Worm (Caenorhabditis elegans) whole organism, early embryonic: ENCODE results near the gene C16B8.4.

Experiments
- B0310.2 ChIP-seq: sonication (generic microtip); optimal IDR thresholded peaks from 2 replicates; lab custom pipeline; 2016; ENCODE audit warnings: mild to moderate bottlenecking, missing genetic modification characterization, missing compliant biosample characterization
- aly-1 ChIP-seq: sonication (generic microtip); optimal IDR thresholded peaks from 2 replicates; lab custom pipeline; 2016; ENCODE audit warnings: missing genetic modification characterization, missing compliant biosample characterization
- ama-1 ChIP-seq: fragments of 150-350 bp; optimal IDR thresholded peaks from 2 replicates; lab custom pipeline; 2014
- ceh-13 ChIP-seq: fragments of 200-800 bp; sonication (Bioruptor generic); optimal IDR thresholded peaks from 2 replicates; lab custom pipeline; 2018; ENCODE audit warnings: mild to moderate bottlenecking, missing genetic modification characterization, missing compliant biosample characterization
- ets-7 ChIP-seq: sonication (generic microtip); optimal IDR thresholded peaks from 2 replicates; lab custom pipeline; 2016; ENCODE audit warnings: missing genotype, missing genetic modification characterization, missing compliant biosample characterization
- flt-1 ChIP-seq: fragments of 200-800 bp; sonication (Bioruptor generic); IDR thresholded peaks from 2 replicates; pipeline ENCODE4 v1.3.6; 2022; ENCODE audit warnings: missing genetic modification characterization, missing compliant biosample characterization
- pes-1 ChIP-seq: fragments of 200-800 bp; sonication (Bioruptor generic); IDR thresholded peaks from 2 replicates; pipeline ENCODE4 v1.3.6; 2022; ENCODE audit warnings: missing genetic modification reagents, missing genetic modification characterization, missing compliant biosample characterization
- scrt-1 ChIP-seq: fragments of 200-800 bp; sonication (Bioruptor generic); IDR thresholded peaks from 2 replicates; pipeline ENCODE4 v1.3.6; 2022; ENCODE audit warnings: missing genetic modification characterization, missing compliant biosample characterization
- sea-1 ChIP-seq: fragments of 200-800 bp; sonication (Bioruptor generic); conservative IDR thresholded peaks from 2 replicates; pipeline ENCODE4 v1.3.6; 2022; ENCODE audit warnings: missing genetic modification characterization, missing compliant biosample characterization
- tra-4 ChIP-seq: sonication (generic microtip); optimal IDR thresholded peaks from 2 replicates; lab custom pipeline; 2017; ENCODE audit warnings: missing genetic modification characterization, missing compliant biosample characterization

- TF ChIP-seq ama-1 (lab: Kevin White, UChicago) (no peak), tra-4 (tag; lab: Kevin White, UChicago) (no peak), ets-7 (no peak), sea-1 (GFP tag; lab: Robert Waterston, UW) (no peak), ceh-13 (GFP tag; lab: Kevin White, UChicago) (no peak), scrt-1 (no peak), flt-1 (GFP tag; lab: Robert Waterston, UW) (no peak), pes-1 (GFP tag; lab: Robert Waterston, UW) (no peak), aly-1 (tag; lab: Kevin White, UChicago) (no peak), B0310.2 (tag; lab: Kevin White, UChicago) (no peak)
These were observed 29.8 kb upstream of the C16B8.4 start, which contains the start of gene R02E12.12 for ce11 chrX:4003220-4003619.
